Worm (Caenorhabditis elegans) whole organism, L3 larva: ENCODE results near the gene Y43C5B.3.

Source experiments
- R02D3.7 ChIP-seq: fragments of 150-350 bp; optimal IDR thresholded peaks from 2 replicates; lab custom pipeline; 2014; ENCODE audit warnings: missing biosample characterization, missing genetic modification characterization
- lsy-12 ChIP-seq: sonication (generic microtip); optimal IDR thresholded peaks from 2 replicates; lab custom pipeline; 2016; ENCODE audit warnings: mild to moderate bottlenecking, missing genetic modification characterization, missing compliant biosample characterization
- tbx-2 ChIP-seq: sonication (generic microtip); optimal IDR thresholded peaks from 2 replicates; lab custom pipeline; 2016; ENCODE audit warnings: mild to moderate bottlenecking, missing genetic modification characterization, missing compliant biosample characterization
- unc-39 ChIP-seq: sonication (generic microtip); optimal IDR thresholded peaks from 4 replicates; lab custom pipeline; 2017; ENCODE audit warnings: missing biosample characterization, missing genetic modification characterization
- ztf-11 ChIP-seq: fragments of 150-350 bp; optimal IDR thresholded peaks from 2 replicates; lab custom pipeline; 2014; ENCODE audit warnings: missing biosample characterization, missing genetic modification characterization
- ztf-4 ChIP-seq: fragments of 150-350 bp; optimal IDR thresholded peaks from 2 replicates; lab custom pipeline; 2014; ENCODE audit warnings: missing biosample characterization, missing genetic modification characterization

- no peak for TF ChIP-seq ztf-4
- TF ChIP-seq lsy-12 (tag; lab: Kevin White, UChicago) = no peak
- no peak for TF ChIP-seq tbx-2 (tag; lab: Kevin White, UChicago)
- TF ChIP-seq unc-39 = no peak
- no peak for TF ChIP-seq R02D3.7 (tag; lab: Kevin White, UChicago)
- TF ChIP-seq ztf-11 (tag; lab: Kevin White, UChicago) = no peak
Observed at ce11 chrIV:10391827-10392226, 41.4 kb downstream of the Y43C5B.3 start, which contains the start of gene spe-26.
